Worm (Caenorhabditis elegans) whole organism, L3 larva: ENCODE results near the gene lem-4.

ENCODE experiments used
- ZK546.5 ChIP-seq: sonication (generic microtip); optimal IDR thresholded peaks from 2 replicates; lab custom pipeline; 2017; ENCODE audit warnings: missing biosample characterization, missing genetic modification characterization
- aly-2 ChIP-seq: fragments of 150-350 bp; optimal IDR thresholded peaks from 2 replicates; lab custom pipeline; 2014; ENCODE audit warnings: missing biosample characterization, missing genetic modification characterization
- ama-1 ChIP-seq: fragments of 150-350 bp; optimal IDR thresholded peaks from 2 replicates; lab custom pipeline; 2018
- ceh-16 ChIP-seq: sonication (generic microtip); optimal IDR thresholded peaks from 2 replicates; lab custom pipeline; 2017; ENCODE audit warnings: missing biosample characterization, missing genetic modification characterization
- ceh-28 ChIP-seq: fragments of 150-350 bp; optimal IDR thresholded peaks from 2 replicates; lab custom pipeline; 2014; ENCODE audit warnings: missing biosample characterization, missing genetic modification reagents, missing genetic modification characterization
- ceh-9 ChIP-seq: sonication (generic microtip); optimal IDR thresholded peaks from 2 replicates; lab custom pipeline; 2018; ENCODE audit warnings: missing biosample characterization, missing genetic modification characterization
- daf-12 ChIP-seq: fragments of 150-350 bp; optimal IDR thresholded peaks from 2 replicates; lab custom pipeline; 2014; ENCODE audit warnings: missing biosample characterization, missing genetic modification reagents, missing genetic modification characterization
- egl-27 ChIP-seq: sonication (generic microtip); optimal IDR thresholded peaks from 4 replicates; lab custom pipeline; 2017; ENCODE audit warnings: missing biosample characterization, missing genetic modification reagents, missing genetic modification characterization
- elt-2 ChIP-seq: sonication (generic microtip); optimal IDR thresholded peaks from 2 replicates; lab custom pipeline; 2016; ENCODE audit warnings: missing genetic modification reagents, mild to moderate bottlenecking, missing genetic modification characterization, missing compliant biosample characterization
- elt-3 ChIP-seq, 3 experiments: fragments of 150-350 bp in 1 of 3; sonication (generic microtip) in 2 of 3; optimal IDR thresholded peaks; 2 replicates in 2 of 3; 4 replicates in 1 of 3; lab custom pipeline; 2014 to 2017; ENCODE audit warnings: missing biosample characterization in 3 of 3, missing genetic modification characterization in 3 of 3
- eor-1 ChIP-seq, 2 experiments: fragments of 150-350 bp; optimal IDR thresholded peaks; 2 replicates each; lab custom pipeline; 2014 to 2018; ENCODE audit warnings: missing biosample characterization in 2 of 2, missing genetic modification characterization in 2 of 2
- fkh-2 ChIP-seq: fragments of 150-350 bp; optimal IDR thresholded peaks from 2 replicates; lab custom pipeline; 2014; ENCODE audit warnings: missing biosample characterization, missing genetic modification reagents, missing genetic modification characterization
- fos-1 ChIP-seq: fragments of 150-350 bp; optimal IDR thresholded peaks from 2 replicates; lab custom pipeline; 2014; ENCODE audit warnings: missing biosample characterization, missing genetic modification characterization
- hmg-11 ChIP-seq: sonication (generic microtip); optimal IDR thresholded peaks from 2 replicates; lab custom pipeline; 2016; ENCODE audit warnings: missing genetic modification characterization, missing compliant biosample characterization
- lin-15B ChIP-seq: fragments of 150-350 bp; optimal IDR thresholded peaks from 2 replicates; lab custom pipeline; 2014; ENCODE audit warnings: missing biosample characterization, missing genetic modification characterization
- lin-39 ChIP-seq: fragments of 150-350 bp; optimal IDR thresholded peaks from 2 replicates; lab custom pipeline; 2018; ENCODE audit warnings: missing biosample characterization, missing genetic modification reagents, missing genetic modification characterization
- lsy-12 ChIP-seq: sonication (generic microtip); optimal IDR thresholded peaks from 2 replicates; lab custom pipeline; 2016; ENCODE audit warnings: mild to moderate bottlenecking, missing genetic modification characterization, missing compliant biosample characterization
- mdl-1 ChIP-seq: fragments of 150-350 bp; optimal IDR thresholded peaks from 2 replicates; lab custom pipeline; 2014; ENCODE audit warnings: missing biosample characterization, missing genetic modification characterization
- nfya-1 ChIP-seq: sonication (generic microtip); optimal IDR thresholded peaks from 2 replicates; lab custom pipeline; 2017; ENCODE audit warnings: missing genetic modification characterization, mild to moderate bottlenecking, missing compliant biosample characterization, antibody characterized with exemption, moderate library complexity; ENCODE audit not compliant: insufficient read depth
- nhr-12 ChIP-seq: fragments of 150-350 bp; optimal IDR thresholded peaks from 2 replicates; lab custom pipeline; 2014; ENCODE audit warnings: missing biosample characterization, missing genetic modification characterization
- nhr-23 ChIP-seq: fragments of 150-350 bp; optimal IDR thresholded peaks from 2 replicates; lab custom pipeline; 2014; ENCODE audit warnings: missing biosample characterization, missing genetic modification reagents, missing genetic modification characterization
- nhr-25 ChIP-seq: sonication (generic microtip); optimal IDR thresholded peaks from 2 replicates; lab custom pipeline; 2017; ENCODE audit warnings: missing biosample characterization, missing genetic modification characterization
- nhr-43 ChIP-seq: sonication (generic microtip); optimal IDR thresholded peaks from 2 replicates; lab custom pipeline; 2016; ENCODE audit warnings: mild to moderate bottlenecking, missing genetic modification characterization, missing compliant biosample characterization; ENCODE audit not compliant: poor library complexity, severe bottlenecking
- nhr-76 ChIP-seq: fragments of 150-350 bp; sonication (generic microtip); optimal IDR thresholded peaks from 5 replicates; lab custom pipeline; 2014; ENCODE audit warnings: missing biosample characterization, missing genetic modification characterization
- pha-4 ChIP-seq: fragments of 150-350 bp; optimal IDR thresholded peaks from 2 replicates; lab custom pipeline; 2014; ENCODE audit warnings: missing biosample characterization, missing genetic modification reagents, missing genetic modification characterization
- pqm-1 ChIP-seq: fragments of 150-350 bp; optimal IDR thresholded peaks from 2 replicates; lab custom pipeline; 2017; ENCODE audit warnings: missing biosample characterization, missing genetic modification characterization, inconsistent platforms
- sea-2 ChIP-seq: fragments of 150-350 bp; sonication (generic microtip); optimal IDR thresholded peaks from 4 replicates; lab custom pipeline; 2014; ENCODE audit warnings: missing biosample characterization, missing genetic modification reagents, missing genetic modification characterization
- skn-1 ChIP-seq: fragments of 150-350 bp; optimal IDR thresholded peaks from 2 replicates; lab custom pipeline; 2014; ENCODE audit warnings: missing biosample characterization, missing genetic modification characterization
- snpc-4 ChIP-seq: fragments of 150-350 bp; optimal IDR thresholded peaks from 2 replicates; lab custom pipeline; 2014; ENCODE audit warnings: missing biosample characterization, missing genetic modification characterization
- tbx-2 ChIP-seq: sonication (generic microtip); optimal IDR thresholded peaks from 2 replicates; lab custom pipeline; 2016; ENCODE audit warnings: mild to moderate bottlenecking, missing genetic modification characterization, missing compliant biosample characterization
- unc-62 ChIP-seq: fragments of 150-350 bp; sonication (generic microtip); optimal IDR thresholded peaks from 4 replicates; lab custom pipeline; 2014; ENCODE audit warnings: missing biosample characterization, missing genetic modification reagents, missing genetic modification characterization
- zag-1 ChIP-seq: fragments of 150-350 bp; optimal IDR thresholded peaks from 2 replicates; lab custom pipeline; 2014; ENCODE audit warnings: missing biosample characterization, missing genetic modification characterization
- ztf-4 ChIP-seq: fragments of 150-350 bp; optimal IDR thresholded peaks from 2 replicates; lab custom pipeline; 2014; ENCODE audit warnings: missing biosample characterization, missing genetic modification characterization

Gene lem-4

DNA sequence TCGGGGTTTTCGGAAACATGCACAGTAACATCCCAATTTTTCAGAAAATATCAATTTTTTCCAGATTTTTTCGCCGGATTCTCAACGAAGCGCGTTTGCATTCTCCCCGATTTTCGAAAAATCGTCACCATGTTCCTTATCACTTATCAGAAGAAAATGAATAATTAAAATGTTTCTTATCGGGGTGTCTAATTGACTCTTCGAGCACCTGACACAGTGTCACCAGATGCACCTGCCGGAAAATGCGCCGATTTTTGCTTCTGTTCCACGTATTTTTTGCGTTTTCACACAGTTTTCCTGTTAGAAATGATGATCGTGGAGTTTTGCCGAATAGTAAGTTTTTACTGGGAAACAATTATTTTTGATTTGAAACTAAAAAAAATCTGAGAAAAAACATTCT is 903 bp upstream of the lem-4 start:
- no peak for TF ChIP-seq aly-2 (tag; lab: Kevin White, UChicago)
- peak; percentile 28 for TF ChIP-seq pqm-1
- TF ChIP-seq nhr-12 (tag; lab: Kevin White, UChicago), result no peak
- no peak for TF ChIP-seq hmg-11 (tag; lab: Kevin White, UChicago)
- peak; percentile 80 for TF ChIP-seq elt-2
- peak; percentile 20 for TF ChIP-seq pha-4 (tag; lab: Kevin White, UChicago)
- TF ChIP-seq, all 47 proteins: peak for 3

- peak; percentile 99 for TF ChIP-seq ceh-28 (tag; lab: Kevin White, UChicago)
Observed at ce11 chrIV:848956-849355, 5.6 kb downstream of the lem-4 start.

ce11 chrIV:848207-848606 is 6.4 kb downstream of the lem-4 start:
- no peak for TF ChIP-seq ceh-9 (tag; lab: Kevin White, UChicago)
- peak; percentile 77 for TF ChIP-seq ceh-28 (tag; lab: Kevin White, UChicago)

DNA sequence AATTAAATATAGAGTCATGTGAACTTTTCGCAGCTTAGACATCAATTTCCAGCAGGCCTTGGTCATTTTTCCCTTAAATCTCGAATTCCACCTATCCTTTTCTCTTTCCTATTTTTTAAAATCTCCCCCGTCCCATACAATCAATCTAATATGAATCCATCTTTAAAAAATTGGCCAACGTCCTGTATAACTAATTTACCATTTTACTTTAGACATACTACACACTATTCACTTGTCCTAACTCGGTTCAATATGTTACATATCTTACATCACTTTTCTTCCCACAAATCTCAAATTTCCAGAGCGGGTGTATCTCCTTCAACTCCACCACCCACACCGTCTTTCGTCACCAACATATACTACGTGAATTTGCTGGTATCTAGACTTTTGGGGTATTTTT is 9.4 kb downstream of the lem-4 start, which contains the start of gene lgc-33:
Gene lgc-33, plus strand, starts transcription at position 301 of the 400 bp plus-strand sequence.
- TF ChIP-seq nhr-43 (no peak), fos-1 (tag; lab: Kevin White, UChicago) (no peak), ZK546.5 (tag; lab: Kevin White, UChicago) (no peak), nhr-25 (tag; lab: Kevin White, UChicago) (no peak), lin-39 (tag; lab: Kevin White, UChicago) (no peak), elt-2 (no peak), nhr-76 (tag; lab: Kevin White, UChicago) (no peak), lsy-12 (tag; lab: Kevin White, UChicago) (no peak), eor-1 (tag; optimal IDR thresholded peaks at IDR 0.05; lab: Kevin White, UChicago) (no peak), tbx-2 (tag; lab: Kevin White, UChicago) (no peak), ama-1 (lab: Kevin White, UChicago) (no peak), unc-62 (no peak)
- TF ChIP-seq, all 47 proteins: peak for 0

DNA sequence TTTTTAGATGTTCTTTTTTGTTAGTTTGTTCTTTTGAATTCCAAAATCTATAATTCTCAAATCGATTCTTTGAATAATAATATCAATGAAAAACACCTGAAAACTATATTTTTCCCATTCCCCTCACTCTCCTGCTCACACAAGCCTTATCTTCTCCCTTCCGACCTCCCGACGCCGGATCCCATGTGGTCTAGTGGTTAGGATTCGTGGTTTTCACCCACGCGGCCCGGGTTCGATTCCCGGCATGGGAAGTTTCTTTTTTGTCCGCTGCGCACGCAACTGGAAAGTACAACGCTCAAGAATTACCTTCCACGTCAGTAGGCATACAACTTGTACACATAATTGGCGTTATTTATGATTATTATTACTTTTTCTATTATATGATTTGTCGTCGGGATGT is 11.9 kb downstream of the lem-4 start:
- TF ChIP-seq hmg-11 (tag; lab: Kevin White, UChicago), result peak; percentile 66
- TF ChIP-seq daf-12 (tag; lab: Kevin White, UChicago), result no peak
- no peak for TF ChIP-seq nhr-43
- TF ChIP-seq lsy-12 (tag; lab: Kevin White, UChicago), result no peak
- no peak for TF ChIP-seq ama-1 (lab: Kevin White, UChicago)
- TF ChIP-seq lin-15B (tag; lab: Kevin White, UChicago), result peak; percentile 19
- no peak for TF ChIP-seq mdl-1 (tag; lab: Kevin White, UChicago)
- TF ChIP-seq pha-4 (tag; lab: Kevin White, UChicago), result peak; percentile 40
- no peak for TF ChIP-seq nhr-25 (tag; lab: Kevin White, UChicago)
- TF ChIP-seq ztf-4 (tag; lab: Kevin White, UChicago), result no peak
- TF ChIP-seq nhr-12 (tag; lab: Kevin White, UChicago), result no peak
- TF ChIP-seq lin-39 (tag; lab: Kevin White, UChicago), result peak; percentile 13
- no peak for TF ChIP-seq zag-1 (tag; lab: Kevin White, UChicago)
- TF ChIP-seq skn-1 (tag; lab: Kevin White, UChicago), result no peak
- no peak for TF ChIP-seq nhr-23
- TF ChIP-seq tbx-2 (tag; lab: Kevin White, UChicago), result no peak
- TF ChIP-seq ceh-16 (tag; lab: Kevin White, UChicago), result no peak
- TF ChIP-seq sea-2, result no peak
- TF ChIP-seq egl-27 (tag; lab: Kevin White, UChicago), result no peak
- TF ChIP-seq elt-3 (tag; optimal IDR thresholded peaks at IDR 0.05; lab: Kevin White, UChicago), result no peak
- TF ChIP-seq nfya-1 (tag; lab: Kevin White, UChicago), result peak; percentile 47
- TF ChIP-seq ceh-9 (tag; lab: Kevin White, UChicago), result no peak
- TF ChIP-seq unc-62, result no peak
- peak; percentile 14 for TF ChIP-seq snpc-4 (tag; lab: Kevin White, UChicago)
- TF ChIP-seq fkh-2, result no peak
- TF ChIP-seq elt-2, result no peak
